Fruit fly (Drosophila melanogaster) whole organism, embryonic: ENCODE results near the gene Grip91.

ENCODE experiments used
- ATbp ChIP-seq: fragments of 200-800 bp; sonication (Bioruptor generic); optimal IDR thresholded peaks from 2 replicates; lab custom pipeline; 2017; ENCODE audit warnings: missing biosample characterization, mild to moderate bottlenecking, missing genetic modification characterization, missing genetic modification reagents
- Atf6 ChIP-seq: fragments of 200-800 bp; sonication (Bioruptor generic); IDR thresholded peaks from 2 replicates; pipeline ENCODE4 v1.3.6; 2022; ENCODE audit warnings: missing biosample characterization, missing genetic modification characterization
- CG10147 ChIP-seq: fragments of 200-800 bp; sonication (Bioruptor generic); optimal IDR thresholded peaks from 2 replicates; lab custom pipeline; 2019; ENCODE audit warnings: missing biosample characterization, mild to moderate bottlenecking, missing genetic modification characterization, moderate library complexity
- CG1024 ChIP-seq: fragments of 200-800 bp; sonication (Bioruptor generic); IDR thresholded peaks from 2 replicates; pipeline ENCODE4 v1.3.6; 2022; ENCODE audit warnings: missing biosample characterization, missing genetic modification characterization
- CG11504 ChIP-seq: fragments of 200-800 bp; sonication (Bioruptor generic); optimal IDR thresholded peaks from 3 replicates; lab custom pipeline; 2019; ENCODE audit warnings: missing biosample characterization, mild to moderate bottlenecking, missing genetic modification characterization, moderate library complexity
- CG13123 ChIP-seq: fragments of 200-800 bp; sonication (Bioruptor generic); optimal IDR thresholded peaks from 2 replicates; lab custom pipeline; 2016; ENCODE audit warnings: missing biosample characterization, missing genetic modification characterization
- CG14441 ChIP-seq: fragments of 200-800 bp; sonication (Bioruptor generic); IDR thresholded peaks from 2 replicates; pipeline ENCODE4 v1.3.6; 2022; ENCODE audit warnings: missing biosample characterization, missing genetic modification characterization
- CG15011 ChIP-seq: fragments of 200-800 bp; sonication (Bioruptor generic); optimal IDR thresholded peaks from 3 replicates; lab custom pipeline; 2018; ENCODE audit warnings: missing biosample characterization, mild to moderate bottlenecking, missing genetic modification characterization
- CG1529 ChIP-seq: fragments of 200-800 bp; sonication (Bioruptor generic); optimal IDR thresholded peaks from 3 replicates; lab custom pipeline; 2018; ENCODE audit warnings: missing biosample characterization, missing genetic modification characterization
- CG1603 ChIP-seq: fragments of 200-800 bp; sonication (Bioruptor generic); optimal IDR thresholded peaks from 2 replicates; lab custom pipeline; 2019; ENCODE audit warnings: missing biosample characterization, mild to moderate bottlenecking, missing genetic modification characterization, moderate library complexity
- CG17361 ChIP-seq: fragments of 200-800 bp; sonication (Bioruptor generic); IDR thresholded peaks from 3 replicates; pipeline ENCODE4 v1.3.6; 2022; ENCODE audit warnings: missing biosample characterization, missing genetic modification characterization
- CG1832 ChIP-seq: fragments of 200-800 bp; sonication (Bioruptor generic); optimal IDR thresholded peaks from 2 replicates; lab custom pipeline; 2017; ENCODE audit warnings: missing biosample characterization, mild to moderate bottlenecking, missing genetic modification characterization, inconsistent platforms
- CG3065 ChIP-seq: fragments of 200-800 bp; sonication (Bioruptor generic); optimal IDR thresholded peaks from 2 replicates; lab custom pipeline; 2016; ENCODE audit warnings: missing biosample characterization, missing genetic modification characterization
- CG32532 ChIP-seq: fragments of 200-800 bp; sonication (Bioruptor generic); IDR thresholded peaks from 2 replicates; pipeline ENCODE4 v1.3.6; 2022; ENCODE audit warnings: missing biosample characterization, missing genetic modification characterization
- CG3407 ChIP-seq: fragments of 200-800 bp; sonication (Bioruptor generic); optimal IDR thresholded peaks from 2 replicates; lab custom pipeline; 2018; ENCODE audit warnings: missing biosample characterization, mild to moderate bottlenecking, missing genetic modification characterization
- CG34224 ChIP-seq: fragments of 200-800 bp; sonication (Bioruptor generic); IDR thresholded peaks from 3 replicates; pipeline ENCODE4 v1.3.6; 2022; ENCODE audit warnings: missing biosample characterization, missing genetic modification characterization; ENCODE audit not compliant: partially characterized antibody
- CG3995 ChIP-seq: fragments of 200-800 bp; sonication (Bioruptor generic); optimal IDR thresholded peaks from 3 replicates; lab custom pipeline; 2016; ENCODE audit warnings: missing biosample characterization, missing genetic modification characterization
- CG4854 ChIP-seq: fragments of 200-800 bp; sonication (Bioruptor generic); optimal IDR thresholded peaks from 2 replicates; lab custom pipeline; 2016; ENCODE audit warnings: missing biosample characterization, missing genetic modification characterization, inconsistent platforms
- CG8290 ChIP-seq, 3 experiments: fragments of 200-800 bp; sonication (Bioruptor generic); optimal IDR thresholded peaks; 2 replicates each; lab custom pipeline; 2016 to 2019; ENCODE audit warnings: missing biosample characterization in 3 of 3, missing genetic modification characterization in 3 of 3, mild to moderate bottlenecking in 2 of 3, moderate library complexity in 1 of 3
- D19B ChIP-seq: fragments of 200-800 bp; sonication (Bioruptor generic); optimal IDR thresholded peaks from 2 replicates; lab custom pipeline; 2017; ENCODE audit warnings: missing biosample characterization, mild to moderate bottlenecking, missing genetic modification characterization
- Doc3 ChIP-seq: fragments of 200-800 bp; sonication (Bioruptor generic); IDR thresholded peaks from 3 replicates; pipeline ENCODE4 v1.3.6; 2022; ENCODE audit warnings: missing biosample characterization, missing genetic modification characterization; ENCODE audit not compliant: partially characterized antibody
- Dref ChIP-seq: fragments of 200-800 bp; sonication (Bioruptor generic); IDR thresholded peaks from 2 replicates; pipeline ENCODE4 v1.3.6; 2022; ENCODE audit warnings: missing biosample characterization, missing genetic modification characterization
- Fer1 ChIP-seq: fragments of 200-800 bp; sonication (Bioruptor generic); optimal IDR thresholded peaks from 2 replicates; lab custom pipeline; 2017; ENCODE audit warnings: missing biosample characterization, mild to moderate bottlenecking, missing genetic modification characterization
- HHEX ChIP-seq: fragments of 200-800 bp; sonication (Bioruptor generic); optimal IDR thresholded peaks from 3 replicates; lab custom pipeline; 2017; ENCODE audit warnings: missing biosample characterization, mild to moderate bottlenecking, missing genetic modification characterization, missing genetic modification reagents
- Hand ChIP-seq: fragments of 200-800 bp; sonication (Bioruptor generic); optimal IDR thresholded peaks from 2 replicates; lab custom pipeline; 2017; ENCODE audit warnings: mild to moderate bottlenecking, missing biosample characterization, missing genetic modification reagents, missing genetic modification characterization
- HmgD ChIP-seq: fragments of 200-800 bp; sonication (Bioruptor generic); optimal IDR thresholded peaks from 3 replicates; lab custom pipeline; 2016; ENCODE audit warnings: missing biosample characterization, missing genetic modification characterization
- MESR4 ChIP-seq: fragments of 200-800 bp; sonication (Bioruptor generic); optimal IDR thresholded peaks from 2 replicates; lab custom pipeline; 2018; ENCODE audit warnings: missing biosample characterization, mild to moderate bottlenecking, missing genetic modification characterization, moderate library complexity
- Max ChIP-seq: fragments of 200-800 bp; sonication (Bioruptor generic); optimal IDR thresholded peaks from 2 replicates; lab custom pipeline; 2016; ENCODE audit warnings: missing biosample characterization, mild to moderate bottlenecking, missing genetic modification characterization
- Pdp1 ChIP-seq, 2 experiments: fragments of 200-800 bp; sonication (Bioruptor generic); optimal IDR thresholded peaks; 3 replicates each; lab custom pipeline; 2016; ENCODE audit warnings: missing biosample characterization in 2 of 2, missing genetic modification characterization in 2 of 2, mild to moderate bottlenecking in 1 of 2, moderate library complexity in 1 of 2
- Side ChIP-seq: fragments of 200-800 bp; sonication (Bioruptor generic); optimal IDR thresholded peaks from 2 replicates; lab custom pipeline; 2016; ENCODE audit warnings: missing biosample characterization, missing genetic modification characterization
- Sry-β ChIP-seq: fragments of 200-800 bp; sonication (Bioruptor generic); optimal IDR thresholded peaks from 2 replicates; lab custom pipeline; 2018; ENCODE audit warnings: missing biosample characterization, mild to moderate bottlenecking, missing genetic modification characterization, moderate library complexity
- Sry-δ ChIP-seq: fragments of 200-800 bp; sonication (Bioruptor generic); optimal IDR thresholded peaks from 2 replicates; lab custom pipeline; 2016; ENCODE audit warnings: missing biosample characterization, missing genetic modification characterization
- Stat92E ChIP-seq, 3 experiments: fragments of >200 bp in 2 of 3; fragments of 200-800 bp in 1 of 3; sonication (Bioruptor generic) in 1 of 3; optimal IDR thresholded peaks; 2 replicates each; lab custom pipeline; 2017 to 2019; ENCODE audit warnings: missing biosample characterization in 3 of 3, missing genetic modification characterization in 3 of 3, mild to moderate bottlenecking in 1 of 3, moderate library complexity in 1 of 3
- Trl ChIP-seq, 3 experiments: fragments of >200 bp in 2 of 3; fragments of 200-800 bp in 1 of 3; sonication (Bioruptor generic) in 1 of 3; optimal IDR thresholded peaks; 2 replicates in 1 of 3; 3 replicates in 2 of 3; lab custom pipeline; 2016 to 2017; ENCODE audit warnings: missing biosample characterization in 1 of 3, missing genetic modification characterization in 1 of 3
- ase ChIP-seq: fragments of 200-800 bp; sonication (Bioruptor generic); IDR thresholded peaks from 3 replicates; pipeline ENCODE4 v1.3.6; 2022; ENCODE audit warnings: missing biosample characterization, missing genetic modification characterization
- br ChIP-seq: fragments of >200 bp; optimal IDR thresholded peaks from 2 replicates; lab custom pipeline; 2017
- bsh ChIP-seq, 2 experiments: fragments of 200-800 bp; sonication (Bioruptor generic); optimal IDR thresholded peaks; 2 replicates each; lab custom pipeline; 2017 to 2018; ENCODE audit warnings: mild to moderate bottlenecking in 2 of 2, missing biosample characterization in 2 of 2, missing genetic modification characterization in 2 of 2, moderate library complexity in 1 of 2
- chn ChIP-seq: fragments of 200-800 bp; sonication (Bioruptor generic); optimal IDR thresholded peaks from 2 replicates; lab custom pipeline; 2016; ENCODE audit warnings: missing biosample characterization, missing genetic modification characterization
- crp ChIP-seq, 2 experiments: fragments of 200-800 bp; sonication (Bioruptor generic); optimal IDR thresholded peaks; 2 replicates in 1 of 2; 3 replicates in 1 of 2; lab custom pipeline; 2017; ENCODE audit warnings: missing biosample characterization in 2 of 2, missing genetic modification characterization in 2 of 2, mild to moderate bottlenecking in 1 of 2, moderate library complexity in 1 of 2
- dmrt11E ChIP-seq: fragments of 200-800 bp; sonication (Bioruptor generic); optimal IDR thresholded peaks from 3 replicates; lab custom pipeline; 2018; ENCODE audit warnings: missing biosample characterization, mild to moderate bottlenecking, missing genetic modification characterization, moderate library complexity
- ems ChIP-seq: fragments of 200-800 bp; sonication (Bioruptor generic); optimal IDR thresholded peaks from 3 replicates; lab custom pipeline; 2016; ENCODE audit warnings: missing biosample characterization, missing genetic modification characterization
- gcm2 ChIP-seq: fragments of 200-800 bp; sonication (Bioruptor generic); optimal IDR thresholded peaks from 2 replicates; lab custom pipeline; 2016; ENCODE audit warnings: missing biosample characterization, missing genetic modification characterization
- mirr ChIP-seq: fragments of 200-800 bp; sonication (Bioruptor generic); optimal IDR thresholded peaks from 3 replicates; lab custom pipeline; 2018; ENCODE audit warnings: missing biosample characterization, mild to moderate bottlenecking, missing genetic modification characterization
- repo ChIP-seq: fragments of 200-800 bp; sonication (Bioruptor generic); optimal IDR thresholded peaks from 2 replicates; lab custom pipeline; 2016; ENCODE audit warnings: missing biosample characterization, missing genetic modification characterization
- schlank ChIP-seq: fragments of 200-800 bp; sonication (Bioruptor generic); optimal IDR thresholded peaks from 2 replicates; lab custom pipeline; 2018; ENCODE audit warnings: missing biosample characterization, mild to moderate bottlenecking, missing genetic modification characterization
- sim ChIP-seq: fragments of 200-800 bp; sonication (Bioruptor generic); IDR thresholded peaks from 2 replicates; pipeline ENCODE4 v1.3.6; 2022; ENCODE audit warnings: missing biosample characterization, missing genetic modification characterization
- tin ChIP-seq: fragments of 200-800 bp; sonication (Bioruptor generic); optimal IDR thresholded peaks from 3 replicates; lab custom pipeline; 2016; ENCODE audit warnings: missing biosample characterization, missing genetic modification characterization
- tll ChIP-seq, 2 experiments: fragments of 200-800 bp in 1 of 2; fragments of >200 bp in 1 of 2; sonication (Bioruptor generic) in 1 of 2; optimal IDR thresholded peaks; 2 replicates each; lab custom pipeline; 2017 to 2019; ENCODE audit warnings: missing biosample characterization in 2 of 2, missing genetic modification characterization in 2 of 2, mild to moderate bottlenecking in 1 of 2, moderate library complexity in 1 of 2
- vfl ChIP-seq: fragments of 200-800 bp; sonication (Bioruptor generic); optimal IDR thresholded peaks from 2 replicates; lab custom pipeline; 2016; ENCODE audit warnings: missing biosample characterization, missing genetic modification characterization

Gene Grip91

dm6 chrX:13783534-13783949 is 39.1 kb upstream of the Grip91 start, which contains the start of gene inaE (continued):
- TF ChIP-seq HmgD (GFP tag; lab: Kevin White, UChicago) (no peak), CG1603 (peak; percentile 54), gcm2 (GFP tag; lab: Kevin White, UChicago) (no peak), schlank (tag; lab: Kevin White, UChicago) (no peak), CG3407 (GFP tag; lab: Kevin White, UChicago) (no peak), CG15011 (no peak), CG3065 (GFP tag; lab: Kevin White, UChicago) (no peak), Doc3 (no peak), CG11504 (peak; percentile 16), CG4854 (GFP tag; lab: Kevin White, UChicago) (no peak), Stat92E (GFP tag; optimal IDR thresholded peaks at IDR 0.05; lab: Kevin White, UChicago) (peak in 1 of 3 experiments; percentile 63), Sry-δ (GFP tag; lab: Kevin White, UChicago) (peak; percentile 43), vfl (no peak), CG1832 (no peak), Hand (GFP tag; lab: Kevin White, UChicago) (peak; percentile 38), CG13123 (GFP tag; lab: Kevin White, UChicago) (no peak), CG10147 (GFP tag; lab: Kevin White, UChicago) (no peak), MESR4 (GFP tag; lab: Kevin White, UChicago) (peak; percentile 17), Atf6 (GFP tag; lab: Robert Waterston, UW) (peak; percentile 37; the same call in 1 of the 2 replicates), repo (GFP tag; lab: Kevin White, UChicago) (no peak), Dref (GFP tag; lab: Robert Waterston, UW) (peak; percentile 86), Pdp1 (GFP tag; optimal IDR thresholded peaks at IDR 0.05; lab: Kevin White, UChicago) (no peak), D19B (GFP tag; lab: Kevin White, UChicago) (no peak), ATbp (GFP tag; lab: Kevin White, UChicago) (no peak), tin (GFP tag; lab: Kevin White, UChicago) (no peak), CG3995 (no peak), CG1529 (GFP tag; lab: Kevin White, UChicago) (no peak), CG34224 (GFP tag; lab: Robert Waterston, UW) (peak; percentile 32; the same call in 1 of the 3 replicates), Side (GFP tag; lab: Kevin White, UChicago) (no peak), dmrt11E (tag; lab: Kevin White, UChicago) (no peak), CG17361 (GFP tag; lab: Robert Waterston, UW) (no peak), Max (GFP tag; lab: Kevin White, UChicago) (no peak), sim (GFP tag; lab: Robert Waterston, UW) (no peak), Trl (optimal IDR thresholded peaks at IDR 0.05; lab: Kevin White, UChicago) (no peak), Trl (GFP tag; optimal IDR thresholded peaks at IDR 0.05; lab: Kevin White, UChicago) (peak; percentile 18), ase (GFP tag; lab: Robert Waterston, UW) (no peak), CG8290 (GFP tag; optimal IDR thresholded peaks at IDR 0.05; lab: Kevin White, UChicago) (no peak), CG8290 (tag; optimal IDR thresholded peaks at IDR 0.05; lab: Kevin White, UChicago) (peak in 1 of 2 experiments; percentile 63), crp (GFP tag; optimal IDR thresholded peaks at IDR 0.05; lab: Kevin White, UChicago) (peak; percentile 22 to 91), mirr (GFP tag; lab: Kevin White, UChicago) (no peak), tll (GFP tag; optimal IDR thresholded peaks at IDR 0.05; lab: Kevin White, UChicago) (no peak), bsh (GFP tag; optimal IDR thresholded peaks at IDR 0.05; lab: Kevin White, UChicago) (no peak), Fer1 (peak; percentile 36), CG32532 (GFP tag; lab: Robert Waterston, UW) (0 out of 2 replicates have a peak, but pooled peaks have one; percentile 14), Sry-β (GFP tag; lab: Kevin White, UChicago) (no peak), CG1024 (peak; percentile 45; the same call in 1 of the 2 replicates), HHEX (GFP tag; lab: Kevin White, UChicago) (no peak), chn (GFP tag; lab: Kevin White, UChicago) (no peak), br (lab: Kevin White, UChicago) (no peak), ems (GFP tag; lab: Kevin White, UChicago) (no peak), CG14441 (GFP tag; lab: Robert Waterston, UW) (no peak)
